Fruit fly (Drosophila melanogaster): Measurements from ENCODE around the gene RpS17.

The RpS17 gene

DNA sequence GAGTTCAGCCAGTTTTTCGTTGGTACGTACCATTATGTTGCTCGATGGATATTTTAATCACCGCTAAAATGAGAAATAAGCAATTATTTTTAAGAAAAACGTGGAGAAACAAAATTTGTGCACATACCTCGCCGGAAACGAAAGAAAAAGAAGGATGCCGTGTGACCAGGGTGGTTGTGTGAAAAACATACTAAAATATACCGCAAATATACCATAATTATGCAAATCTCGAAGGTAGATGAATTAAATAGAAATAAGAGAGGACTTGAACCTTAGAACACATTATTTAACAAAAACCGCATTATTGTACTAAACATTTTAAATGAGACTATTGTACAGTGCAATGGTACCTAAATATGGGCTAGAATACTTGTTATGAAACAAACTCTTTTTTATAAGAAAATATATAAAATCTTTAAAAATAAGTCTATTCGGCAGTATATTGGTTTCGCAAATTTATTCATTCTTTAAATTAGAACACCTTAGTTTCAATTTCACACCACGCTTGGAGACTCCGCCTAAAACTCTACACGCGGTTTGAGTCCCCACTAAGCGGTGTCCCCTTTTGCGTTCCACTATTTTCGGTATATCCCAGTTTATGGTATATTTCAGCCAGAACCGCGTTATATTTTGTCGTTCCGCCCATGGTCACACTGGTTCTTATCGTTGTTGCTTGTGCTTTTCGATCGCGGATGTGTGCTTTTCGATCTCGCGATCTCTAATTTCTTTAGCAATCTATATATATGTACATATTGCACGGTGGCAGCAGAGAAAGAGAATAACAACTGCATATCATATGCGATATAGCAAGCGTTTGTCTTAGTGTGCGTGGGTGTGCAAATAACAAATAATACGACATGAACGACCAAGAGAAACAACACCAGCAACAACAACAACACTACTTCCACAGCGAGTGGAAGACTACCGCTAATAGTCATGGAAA, at the start of gene RpS17, which contains the start of gene MTF-1:
Gene RpS17, minus strand, starts transcription at position 157 of the 943 bp plus-strand sequence.
Gene MTF-1, plus strand, starts transcription at position 648 of the 943 bp plus-strand sequence.
- TF ChIP-seq CG17801 (GFP tag; optimal IDR thresholded peaks at IDR 0.05; ENCODE audit: partially characterized antibody): peak; percentile 80

DNA sequence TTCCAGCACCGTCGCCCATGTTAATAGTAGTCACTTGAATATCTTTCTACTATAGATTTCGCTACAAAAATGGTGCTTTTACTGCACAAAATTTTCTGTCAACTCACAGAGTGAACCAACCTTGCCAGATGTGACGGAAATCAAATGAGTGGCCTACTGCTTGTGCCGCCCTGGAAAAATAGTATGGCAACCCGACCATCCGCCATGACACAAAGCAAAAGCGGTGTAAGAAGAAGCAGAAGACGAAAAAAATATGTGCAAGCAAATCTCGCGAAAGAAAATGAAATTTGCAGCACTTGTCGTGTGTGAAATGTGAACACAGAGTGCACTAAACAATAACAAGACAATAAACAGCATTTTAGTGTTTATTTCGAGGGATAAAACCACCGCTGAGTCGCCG, 47.2 kb upstream of the RpS17 start, which contains the start of the genes Uch-L5 and Jarid2:
Gene Uch-L5, minus strand, starts transcription at position 137 of the 400 bp plus-strand sequence.
Gene Jarid2, plus strand, starts transcription at position 210 of the 400 bp plus-strand sequence.
- peak; percentile 79 for TF ChIP-seq CG17801 (GFP tag; optimal IDR thresholded peaks at IDR 0.05; ENCODE audit: partially characterized antibody)

dm6 chr3L:9471151-9471903, 41.7 kb upstream of the RpS17 start:
- TF ChIP-seq CG17801 (GFP tag; optimal IDR thresholded peaks at IDR 0.05; ENCODE audit: partially characterized antibody): no peak

- TF ChIP-seq CG17801 (GFP tag; optimal IDR thresholded peaks at IDR 0.05; ENCODE audit: partially characterized antibody): no peak
Measured at dm6 chr3L:9469079-9469478, 39.5 kb upstream of the RpS17 start.

- no peak for TF ChIP-seq CG17801 (GFP tag; optimal IDR thresholded peaks at IDR 0.05; ENCODE audit: partially characterized antibody)
Measured at dm6 chr3L:9468261-9468890, 38.8 kb upstream of the RpS17 start.

DNA sequence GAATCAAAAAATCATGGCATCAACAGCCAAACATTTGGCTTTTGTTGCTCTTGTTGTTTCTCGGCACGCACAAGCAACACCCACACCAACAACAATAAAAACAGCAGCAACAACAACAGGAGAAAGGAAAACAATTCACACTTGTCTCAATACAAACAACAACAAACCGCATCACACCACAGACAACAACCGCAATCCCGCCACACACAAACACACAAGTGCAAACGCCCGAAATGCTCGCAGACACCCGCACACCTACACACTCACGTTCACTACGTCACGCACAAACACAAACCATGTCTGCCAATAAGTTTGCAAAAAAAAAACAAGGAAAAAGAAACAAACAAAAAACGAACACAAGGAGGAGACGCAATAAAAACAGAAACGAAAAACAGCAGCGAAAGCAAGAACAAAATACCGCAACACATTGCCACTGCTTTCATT, 38.2 kb upstream of the RpS17 start:
- TF ChIP-seq CG17801 (GFP tag; optimal IDR thresholded peaks at IDR 0.05; ENCODE audit: partially characterized antibody): no peak

- no peak for TF ChIP-seq CG17801 (GFP tag; optimal IDR thresholded peaks at IDR 0.05; ENCODE audit: partially characterized antibody)
Measured at dm6 chr3L:9467267-9467666, 37.6 kb upstream of the RpS17 start.

DNA sequence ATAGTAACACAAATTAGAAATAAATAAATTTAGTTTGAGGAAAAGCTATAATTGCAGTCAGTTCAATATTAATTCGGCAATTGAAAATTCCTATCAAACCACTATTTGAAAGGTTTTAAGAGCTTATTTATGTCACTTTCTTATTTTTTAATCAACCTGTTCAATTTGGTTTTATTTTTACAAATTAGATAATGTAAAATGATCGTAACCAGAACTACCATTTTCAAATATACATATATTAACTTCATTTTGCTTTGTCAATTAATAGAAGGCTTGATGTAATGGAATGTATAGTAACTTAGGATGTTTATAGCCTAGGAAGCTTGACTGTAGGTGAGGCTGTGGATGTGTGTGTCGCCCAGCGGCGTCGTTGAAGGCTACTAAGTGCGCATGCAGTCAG, 37.0 kb upstream of the RpS17 start:
- TF ChIP-seq CG17801 (GFP tag; optimal IDR thresholded peaks at IDR 0.05; ENCODE audit: partially characterized antibody): no peak

DNA sequence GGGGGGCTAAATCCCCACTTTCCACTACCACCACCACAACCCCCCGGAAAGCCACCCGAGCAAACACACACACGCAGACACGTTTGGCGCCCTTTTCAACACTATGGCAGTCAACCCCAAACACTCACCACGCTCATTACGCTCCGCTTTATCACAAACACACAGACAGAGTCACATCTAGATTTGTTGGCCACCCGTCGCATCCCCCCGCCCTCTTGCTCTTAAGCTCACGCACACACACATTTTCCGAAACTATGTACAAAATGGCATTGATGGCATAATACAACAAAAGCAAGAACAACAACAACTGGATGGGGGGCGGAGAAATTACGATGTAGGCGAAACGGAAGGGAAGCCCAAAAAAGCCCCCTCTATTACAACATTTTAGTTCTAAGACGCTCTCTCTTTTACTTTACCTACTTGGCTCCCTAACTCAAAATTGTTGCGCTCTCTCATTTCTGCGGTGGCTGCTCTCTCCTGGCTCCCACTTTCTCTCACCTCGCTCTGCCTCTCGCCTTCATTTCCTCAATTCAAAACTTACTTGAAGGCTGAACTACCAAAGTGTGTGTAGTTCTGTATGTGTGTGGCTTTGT, 36.1 kb upstream of the RpS17 start:
- TF ChIP-seq CG17801 (GFP tag; optimal IDR thresholded peaks at IDR 0.05; ENCODE audit: partially characterized antibody): no peak

- no peak for TF ChIP-seq CG17801 (GFP tag; optimal IDR thresholded peaks at IDR 0.05; ENCODE audit: partially characterized antibody)
Measured at dm6 chr3L:9462794-9463193, 33.2 kb upstream of the RpS17 start.

- peak; percentile 89 for TF ChIP-seq CG17801 (GFP tag; optimal IDR thresholded peaks at IDR 0.05; ENCODE audit: partially characterized antibody)
Measured at dm6 chr3L:9462247-9462769, 32.7 kb upstream of the RpS17 start.

dm6 chr3L:9461670-9462246, 32.1 kb upstream of the RpS17 start:
- no peak for TF ChIP-seq CG17801 (GFP tag; optimal IDR thresholded peaks at IDR 0.05; ENCODE audit: partially characterized antibody)

- TF ChIP-seq CG17801 (GFP tag; optimal IDR thresholded peaks at IDR 0.05; ENCODE audit: partially characterized antibody): peak; percentile 82
Measured at dm6 chr3L:9460775-9461491, 31.3 kb upstream of the RpS17 start, which contains the start of the genes CG3434 and CG44838. Gene CG3434, minus strand, starts transcription at chr3L:9460799. Gene CG44838, plus strand, starts transcription at chr3L:9461050.

All from ovary, adult (tissue).